Fruit fly (Drosophila melanogaster) whole organism, embryonic: ENCODE results near the gene CG12945.
A peak's percentile ranks its signal among the peaks of the same experiment; 100 is the strongest.

Experiments used
- Awh ChIP-seq: fragments of 200-800 bp; sonication (Bioruptor generic); IDR thresholded peaks from 2 replicates; pipeline ENCODE4, ENCODE4 v1.3.6; 2022; ENCODE audit warnings: missing biosample characterization, missing genetic modification characterization
- B-H2 ChIP-seq: fragments of 200-800 bp; sonication (Bioruptor generic); optimal IDR thresholded peaks from 2 replicates; lab custom pipeline; 2018; ENCODE audit warnings: missing biosample characterization, mild to moderate bottlenecking, missing genetic modification characterization
- Bgb ChIP-seq: fragments of 200-800 bp; sonication (Bioruptor generic); IDR thresholded peaks from 2 replicates; pipeline ENCODE4 v1.3.6; 2022; ENCODE audit warnings: missing biosample characterization, missing genetic modification characterization; ENCODE audit not compliant: partially characterized antibody
- CG10267 ChIP-seq: fragments of 200-800 bp; sonication (Bioruptor generic); optimal IDR thresholded peaks from 2 replicates; lab custom pipeline; 2018; ENCODE audit warnings: missing biosample characterization, mild to moderate bottlenecking, missing genetic modification characterization, moderate library complexity
- CG11560 ChIP-seq: fragments of 200-800 bp; sonication (Bioruptor generic); IDR thresholded peaks from 3 replicates; pipeline ENCODE4 v1.3.6; 2022; ENCODE audit warnings: missing biosample characterization, missing genetic modification characterization
- CG11695 ChIP-seq: fragments of 200-800 bp; sonication (Bioruptor generic); IDR thresholded peaks from 3 replicates; pipeline ENCODE4 v1.3.6; 2022; ENCODE audit warnings: missing biosample characterization, missing genetic modification characterization
- CG12104 ChIP-seq: fragments of 200-800 bp; sonication (Bioruptor generic); optimal IDR thresholded peaks from 3 replicates; lab custom pipeline; 2016; ENCODE audit warnings: missing biosample characterization, missing genetic modification characterization
- CG12391 ChIP-seq: fragments of 200-800 bp; sonication (Bioruptor generic); optimal IDR thresholded peaks from 3 replicates; lab custom pipeline; 2018; ENCODE audit warnings: missing biosample characterization, mild to moderate bottlenecking, missing genetic modification characterization, moderate library complexity
- CG13296 ChIP-seq: fragments of 200-800 bp; sonication (Bioruptor generic); optimal IDR thresholded peaks from 3 replicates; lab custom pipeline; 2018; ENCODE audit warnings: missing biosample characterization, mild to moderate bottlenecking, missing genetic modification characterization
- CG14050 ChIP-seq: fragments of 200-800 bp; sonication (Bioruptor generic); IDR thresholded peaks from 3 replicates; pipeline ENCODE4 v1.3.6; 2022; ENCODE audit warnings: missing biosample characterization, missing genetic modification characterization
- CG15073 ChIP-seq: fragments of 200-800 bp; sonication (Bioruptor generic); optimal IDR thresholded peaks from 2 replicates; lab custom pipeline; 2016; ENCODE audit warnings: missing biosample characterization, missing genetic modification characterization
- CG1603 ChIP-seq: fragments of 200-800 bp; sonication (Bioruptor generic); optimal IDR thresholded peaks from 2 replicates; lab custom pipeline; 2019; ENCODE audit warnings: missing biosample characterization, mild to moderate bottlenecking, missing genetic modification characterization, moderate library complexity
- CG17186 ChIP-seq: fragments of 200-800 bp; sonication (Bioruptor generic); optimal IDR thresholded peaks from 3 replicates; lab custom pipeline; 2017; ENCODE audit warnings: missing biosample characterization, missing genetic modification reagents, missing genetic modification characterization
- CG2129 ChIP-seq: fragments of 200-800 bp; sonication (Bioruptor generic); IDR thresholded peaks from 2 replicates; pipeline ENCODE4 v1.3.6; 2022; ENCODE audit warnings: missing biosample characterization, missing genetic modification characterization; ENCODE audit not compliant: partially characterized antibody
- CG30431 ChIP-seq: fragments of 200-800 bp; sonication (Bioruptor generic); optimal IDR thresholded peaks from 2 replicates; lab custom pipeline; 2017; ENCODE audit warnings: missing biosample characterization, missing genetic modification characterization
- CG32772 ChIP-seq: fragments of 200-800 bp; sonication (Bioruptor generic); IDR thresholded peaks from 2 replicates; pipeline ENCODE4 v1.3.6; 2022; ENCODE audit warnings: missing biosample characterization, missing genetic modification characterization
- CG4328 ChIP-seq: fragments of 200-800 bp; sonication (Bioruptor generic); optimal IDR thresholded peaks from 3 replicates; lab custom pipeline; 2017; ENCODE audit warnings: missing biosample characterization, missing genetic modification reagents, missing genetic modification characterization
- CG4404 ChIP-seq: fragments of 200-800 bp; sonication (Bioruptor generic); IDR thresholded peaks from 2 replicates; pipeline ENCODE4 v1.3.6; 2022; ENCODE audit warnings: missing biosample characterization, missing genetic modification characterization
- CG5245 ChIP-seq: fragments of 200-800 bp; sonication (Bioruptor generic); optimal IDR thresholded peaks from 3 replicates; lab custom pipeline; 2016; ENCODE audit warnings: missing biosample characterization, missing genetic modification characterization
- CG7786 ChIP-seq: fragments of 200-800 bp; sonication (Bioruptor generic); optimal IDR thresholded peaks from 2 replicates; lab custom pipeline; 2016; ENCODE audit warnings: missing biosample characterization, missing genetic modification characterization
- CHES-1-like ChIP-seq: fragments of 200-800 bp; sonication (Bioruptor generic); optimal IDR thresholded peaks from 2 replicates; lab custom pipeline; 2016; ENCODE audit warnings: missing biosample characterization, missing genetic modification characterization
- CTCF ChIP-seq: fragments of 200-800 bp; sonication (Bioruptor generic); optimal IDR thresholded peaks from 2 replicates; lab custom pipeline; 2017; ENCODE audit warnings: missing biosample characterization, mild to moderate bottlenecking, missing genetic modification characterization, moderate library complexity
- HLHmδ ChIP-seq: fragments of 200-800 bp; sonication (Bioruptor generic); optimal IDR thresholded peaks from 2 replicates; lab custom pipeline; 2018; ENCODE audit warnings: missing biosample characterization, mild to moderate bottlenecking, missing genetic modification characterization, moderate library complexity
- Hmx ChIP-seq: fragments of 200-800 bp; sonication (Bioruptor generic); optimal IDR thresholded peaks from 2 replicates; lab custom pipeline; 2016; ENCODE audit warnings: missing biosample characterization, missing genetic modification characterization
- Kr ChIP-seq: fragments of 200-800 bp; sonication (Bioruptor generic); optimal IDR thresholded peaks from 2 replicates; lab custom pipeline; 2017; ENCODE audit warnings: missing biosample characterization, mild to moderate bottlenecking, missing genetic modification characterization
- MBD-R2 ChIP-seq: fragments of 200-800 bp; sonication (Bioruptor generic); IDR thresholded peaks from 2 replicates; pipeline ENCODE4 v1.3.6; 2022; ENCODE audit warnings: missing biosample characterization, missing genetic modification characterization
- Med ChIP-seq: fragments of 200-800 bp; sonication (Bioruptor generic); peaks from one replicate; lab custom pipeline; 2016; ENCODE audit warnings: missing biosample characterization, missing genetic modification characterization, mild to moderate bottlenecking, inconsistent platforms, moderate library complexity
- NC2β ChIP-seq: fragments of 200-800 bp; sonication (Bioruptor generic); optimal IDR thresholded peaks from 2 replicates; lab custom pipeline; 2016; ENCODE audit warnings: missing biosample characterization, missing genetic modification characterization
- Neu2 ChIP-seq: fragments of 200-800 bp; sonication (Bioruptor generic); optimal IDR thresholded peaks from 3 replicates; lab custom pipeline; 2016; ENCODE audit warnings: missing biosample characterization, missing genetic modification characterization, borderline replicate concordance
- Nf-YB ChIP-seq: fragments of 200-800 bp; sonication (Bioruptor generic); optimal IDR thresholded peaks from 3 replicates; lab custom pipeline; 2019; ENCODE audit warnings: missing biosample characterization, mild to moderate bottlenecking, missing genetic modification characterization, moderate library complexity
- Oli ChIP-seq: fragments of 200-800 bp; sonication (Bioruptor generic); optimal IDR thresholded peaks from 2 replicates; lab custom pipeline; 2018; ENCODE audit warnings: missing biosample characterization, mild to moderate bottlenecking, missing genetic modification characterization, moderate library complexity
- Pdp1 ChIP-seq, 2 experiments: fragments of 200-800 bp; sonication (Bioruptor generic); optimal IDR thresholded peaks; 3 replicates each; lab custom pipeline; 2016; ENCODE audit warnings: missing biosample characterization in 2 of 2, missing genetic modification characterization in 2 of 2, mild to moderate bottlenecking in 1 of 2, moderate library complexity in 1 of 2
- Rfx ChIP-seq: fragments of 200-800 bp; sonication (Bioruptor generic); IDR thresholded peaks from 2 replicates; pipeline ENCODE4 v1.3.6; 2022; ENCODE audit warnings: missing biosample characterization, missing genetic modification characterization
- Sox102F ChIP-seq: fragments of 200-800 bp; sonication (Bioruptor generic); optimal IDR thresholded peaks from 2 replicates; lab custom pipeline; 2018; ENCODE audit warnings: missing biosample characterization, mild to moderate bottlenecking, missing genetic modification characterization, moderate library complexity
- al ChIP-seq: fragments of 200-800 bp; sonication (Bioruptor generic); IDR thresholded peaks from 2 replicates; pipeline ENCODE4 v1.3.6; 2022; ENCODE audit warnings: missing biosample characterization, missing genetic modification characterization
- ash1 ChIP-seq: fragments of 200-800 bp; sonication (Bioruptor generic); optimal IDR thresholded peaks from 2 replicates; lab custom pipeline; 2018; ENCODE audit warnings: missing biosample characterization, mild to moderate bottlenecking, missing genetic modification characterization
- br ChIP-seq: fragments of >200 bp; optimal IDR thresholded peaks from 2 replicates; lab custom pipeline; 2017
- dimm ChIP-seq: fragments of 200-800 bp; sonication (Bioruptor generic); IDR thresholded peaks from 2 replicates; pipeline ENCODE4 v1.3.6; 2022; ENCODE audit warnings: missing biosample characterization, missing genetic modification characterization
- gcm ChIP-seq: fragments of 200-800 bp; sonication (Bioruptor generic); optimal IDR thresholded peaks from 2 replicates; lab custom pipeline; 2019; ENCODE audit warnings: missing biosample characterization, mild to moderate bottlenecking, missing genetic modification characterization, moderate library complexity
- hb ChIP-seq: fragments of 200-800 bp; sonication (Bioruptor generic); IDR thresholded peaks from 3 replicates; pipeline ENCODE4 v1.3.6; 2022; ENCODE audit warnings: missing biosample characterization, missing genetic modification characterization; ENCODE audit not compliant: partially characterized antibody
- nerfin-1 ChIP-seq: fragments of 200-800 bp; sonication (Bioruptor generic); optimal IDR thresholded peaks from 3 replicates; lab custom pipeline; 2019; ENCODE audit warnings: missing biosample characterization, mild to moderate bottlenecking, missing genetic modification characterization, moderate library complexity
- oc ChIP-seq: fragments of 200-800 bp; sonication (Bioruptor generic); optimal IDR thresholded peaks from 2 replicates; lab custom pipeline; 2018; ENCODE audit warnings: missing biosample characterization, mild to moderate bottlenecking, missing genetic modification characterization, moderate library complexity
- p53 ChIP-seq: fragments of 200-800 bp; sonication (Bioruptor generic); optimal IDR thresholded peaks from 2 replicates; lab custom pipeline; 2016; ENCODE audit warnings: missing biosample characterization, missing genetic modification characterization
- pb ChIP-seq: fragments of 200-800 bp; sonication (Bioruptor generic); optimal IDR thresholded peaks from 3 replicates; lab custom pipeline; 2016; ENCODE audit warnings: missing biosample characterization, missing genetic modification characterization
- pros ChIP-seq: fragments of 200-800 bp; sonication (Bioruptor generic); optimal IDR thresholded peaks from 3 replicates; lab custom pipeline; 2019; ENCODE audit warnings: missing biosample characterization, mild to moderate bottlenecking, missing genetic modification characterization, moderate library complexity
- pzg ChIP-seq: fragments of 200-800 bp; sonication (Bioruptor generic); optimal IDR thresholded peaks from 3 replicates; lab custom pipeline; 2018; ENCODE audit warnings: missing biosample characterization, mild to moderate bottlenecking, missing genetic modification characterization, moderate library complexity
- rib ChIP-seq: fragments of 200-800 bp; sonication (Bioruptor generic); IDR thresholded peaks from 2 replicates; pipeline ENCODE4 v1.3.6; 2022; ENCODE audit warnings: missing biosample characterization, missing genetic modification characterization
- shn ChIP-seq: fragments of 200-800 bp; sonication (Bioruptor generic); optimal IDR thresholded peaks from 3 replicates; lab custom pipeline; 2016; ENCODE audit warnings: missing biosample characterization, missing genetic modification characterization
- sob ChIP-seq: fragments of 200-800 bp; sonication (Bioruptor generic); IDR thresholded peaks from 2 replicates; pipeline ENCODE4 v1.3.6; 2022; ENCODE audit warnings: missing biosample characterization, missing genetic modification characterization
- trem ChIP-seq: fragments of 200-800 bp; optimal IDR thresholded peaks from 3 replicates; lab custom pipeline; 2019; ENCODE audit warnings: missing biosample characterization, mild to moderate bottlenecking, missing genetic modification characterization, moderate library complexity
- trh ChIP-seq: fragments of 200-800 bp; sonication (Bioruptor generic); optimal IDR thresholded peaks from 2 replicates; lab custom pipeline; 2016; ENCODE audit warnings: missing biosample characterization, missing genetic modification characterization

The CG12945 gene

dm6 chr3R:9747272-9747874, 43.6 kb downstream of the CG12945 start, which contains the start of gene CG12948 (continued):
- no peak for TF ChIP-seq NC2β (GFP tag; lab: Kevin White, UChicago)
- TF ChIP-seq sob (GFP tag; lab: Robert Waterston, UW) = peak; percentile 60
- TF ChIP-seq CG12391 (tag; lab: Kevin White, UChicago) = peak; percentile 70
- TF ChIP-seq oc (tag; lab: Kevin White, UChicago) = no peak
- TF ChIP-seq Oli (tag; lab: Kevin White, UChicago) = no peak
- peak; percentile 50 for TF ChIP-seq CG1603
- peak; percentile 56 for TF ChIP-seq trem (tag; lab: Kevin White, UChicago)
- peak; percentile 66 for TF ChIP-seq B-H2 (GFP tag; lab: Kevin White, UChicago)
- no peak for TF ChIP-seq CTCF (GFP tag; lab: Kevin White, UChicago)
- TF ChIP-seq al = peak; percentile 42; the same call in 1 of the 2 replicates
- no peak for TF ChIP-seq ash1 (GFP tag; lab: Kevin White, UChicago)
- TF ChIP-seq Rfx (GFP tag; lab: Robert Waterston, UW) = peak; percentile 63
- TF ChIP-seq CG4404 (GFP tag; lab: Robert Waterston, UW) = 0 out of 2 replicates have a peak, but pooled peaks have one; percentile 28
- TF ChIP-seq CG5245 = peak; percentile 25
- TF ChIP-seq CHES-1-like (GFP tag; lab: Kevin White, UChicago) = peak; percentile 11
- peak; percentile 91 for TF ChIP-seq Med (GFP tag; lab: Kevin White, UChicago)
- no peak for TF ChIP-seq HLHmδ (GFP tag; lab: Kevin White, UChicago)
- peak; percentile 88 for TF ChIP-seq hb (GFP tag; lab: Robert Waterston, UW)
- no peak for TF ChIP-seq p53 (GFP tag; lab: Kevin White, UChicago)
- TF ChIP-seq CG13296 = peak; percentile 54
- TF ChIP-seq CG17186 (GFP tag; lab: Kevin White, UChicago) = no peak
- TF ChIP-seq CG4328 (GFP tag; lab: Kevin White, UChicago) = no peak
- TF ChIP-seq CG10267 (tag; lab: Kevin White, UChicago) = peak; percentile 40
- TF ChIP-seq pb (GFP tag; lab: Kevin White, UChicago) = no peak
- no peak for TF ChIP-seq CG11695 (GFP tag; lab: Robert Waterston, UW)
- TF ChIP-seq Nf-YB (GFP tag; lab: Kevin White, UChicago) = peak; percentile 17
- no peak for TF ChIP-seq Sox102F (GFP tag; lab: Kevin White, UChicago)
- peak; percentile 4 for TF ChIP-seq CG12104 (GFP tag; lab: Kevin White, UChicago)
- TF ChIP-seq br (lab: Kevin White, UChicago) = no peak
- TF ChIP-seq dimm (GFP tag; lab: Robert Waterston, UW) = no peak
- no peak for TF ChIP-seq rib
- TF ChIP-seq Neu2 (GFP tag; lab: Kevin White, UChicago) = no peak
- TF ChIP-seq pros (GFP tag; lab: Kevin White, UChicago) = peak; percentile 62
- peak; percentile 92 for TF ChIP-seq CG2129 (GFP tag; lab: Robert Waterston, UW)
- peak; percentile 44; the same call in 1 of the 3 replicates for TF ChIP-seq CG11560 (tag; lab: Robert Waterston, UW)
- peak; percentile 36 for TF ChIP-seq CG7786 (GFP tag; lab: Kevin White, UChicago)
- peak; percentile 23 for TF ChIP-seq pzg (GFP tag; lab: Kevin White, UChicago)
- TF ChIP-seq CG32772 = no peak; the same call in 1 of the 2 replicates
- peak; percentile 49 for TF ChIP-seq nerfin-1
- TF ChIP-seq Kr (GFP tag; lab: Kevin White, UChicago) = no peak
- no peak for TF ChIP-seq CG30431
- TF ChIP-seq CG15073 (GFP tag; lab: Kevin White, UChicago) = no peak
- TF ChIP-seq gcm (GFP tag; lab: Kevin White, UChicago) = no peak
- peak; percentile 36 to 83 for TF ChIP-seq Pdp1 (GFP tag; optimal IDR thresholded peaks at IDR 0.05; lab: Kevin White, UChicago)
- TF ChIP-seq Bgb (GFP tag; lab: Robert Waterston, UW) = peak; percentile 78
- no peak for TF ChIP-seq trh (GFP tag; lab: Kevin White, UChicago)
- no peak; the same call in 2 of the 3 replicates for TF ChIP-seq CG14050
- peak; percentile 71 for TF ChIP-seq MBD-R2 (GFP tag; lab: Robert Waterston, UW)
- no peak for TF ChIP-seq Awh
- no peak for TF ChIP-seq Hmx (GFP tag; lab: Kevin White, UChicago)
- TF ChIP-seq shn (GFP tag; lab: Kevin White, UChicago) = no peak
